Worm (Caenorhabditis elegans) whole organism, midembryonic: Measurements from ENCODE around the gene nfm-1.

Experiments used
- T22C8.4 ChIP-seq: fragments of 200-800 bp; sonication (Bioruptor generic); IDR thresholded peaks from 2 replicates; pipeline ENCODE4 v1.3.6; 2022; ENCODE audit warnings: missing genetic modification characterization, missing compliant biosample characterization
- cog-1 ChIP-seq: sonication (generic microtip); optimal IDR thresholded peaks from 2 replicates; lab custom pipeline; 2016; ENCODE audit warnings: missing genetic modification characterization, missing compliant biosample characterization
- med-1 ChIP-seq: sonication (generic microtip); optimal IDR thresholded peaks from 2 replicates; lab custom pipeline; 2017; ENCODE audit warnings: missing genetic modification characterization, mild to moderate bottlenecking, missing compliant biosample characterization, antibody characterized with exemption, missing genetic modification reagents; ENCODE audit not compliant: insufficient read depth
- ztf-23 ChIP-seq: fragments of 200-800 bp; sonication (Bioruptor generic); IDR thresholded peaks from 2 replicates; pipeline ENCODE4 v1.3.6; 2022; ENCODE audit warnings: missing genetic modification reagents, missing genetic modification characterization, missing compliant biosample characterization
- ztf-29 ChIP-seq: fragments of 200-800 bp; sonication (Bioruptor generic); IDR thresholded peaks from 2 replicates; pipeline ENCODE4 v1.3.6; 2022; ENCODE audit warnings: missing genetic modification reagents, missing genetic modification characterization, missing compliant biosample characterization

DNA sequence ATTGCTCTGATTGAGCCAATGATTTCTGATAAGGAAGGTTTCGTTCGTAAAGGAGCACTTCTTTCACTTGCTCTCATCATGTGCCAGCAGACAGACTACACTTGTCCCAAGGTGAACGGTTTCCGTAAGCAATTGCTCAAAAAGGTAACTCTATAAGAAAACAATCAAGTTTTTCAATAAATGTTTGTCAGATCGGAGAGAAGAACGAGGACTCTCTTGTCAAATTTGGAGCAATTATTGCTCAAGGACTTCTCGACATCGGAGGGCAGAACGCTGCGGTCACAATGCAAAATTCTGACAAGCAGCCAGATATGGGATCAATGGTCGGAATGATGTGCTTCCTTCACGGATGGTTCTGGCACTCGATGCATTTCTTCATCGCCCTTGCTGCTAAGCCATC lies 42.1 kb downstream of the nfm-1 start:
- TF ChIP-seq med-1 (GFP tag; lab: Kevin White, UChicago) (no peak), T22C8.4 (GFP tag; lab: Robert Waterston, UW) (no peak), ztf-23 (GFP tag; lab: Robert Waterston, UW) (no peak), cog-1 (tag; lab: Kevin White, UChicago) (no peak), ztf-29 (GFP tag; lab: Robert Waterston, UW) (no peak)
